Worm (Caenorhabditis elegans): ENCODE data around the gene F19G12.3.

Gene F19G12.3

ce11 chrX:1389382-1389983 is 35.1 kb upstream of the F19G12.3 start (continued):
- TF ChIP-seq nhr-237 (tag; optimal IDR thresholded peaks at IDR 0.05) (peak; percentile 92), C34F6.9 (tag; optimal IDR thresholded peaks at IDR 0.05) (peak; percentile 84), unc-55 (GFP tag; optimal IDR thresholded peaks at IDR 0.05) (peak; percentile 85), peb-1 (tag; optimal IDR thresholded peaks at IDR 0.05) (no peak), lin-11 (tag; optimal IDR thresholded peaks at IDR 0.05) (no peak), R02D3.7 (tag; optimal IDR thresholded peaks at IDR 0.05) (peak; percentile 45), nhr-10 (tag; optimal IDR thresholded peaks at IDR 0.05) (peak; percentile 85), elt-1 (tag; optimal IDR thresholded peaks at IDR 0.05) (no peak), ztf-11 (tag; optimal IDR thresholded peaks at IDR 0.05) (no peak), nhr-77 (tag; optimal IDR thresholded peaks at IDR 0.05) (peak; percentile 87), zag-1 (tag; optimal IDR thresholded peaks at IDR 0.05) (peak; percentile 59), gmeb-1 (tag; optimal IDR thresholded peaks at IDR 0.05) (peak; percentile 87), lin-13 (GFP tag; optimal IDR thresholded peaks at IDR 0.05) (peak; percentile 93), unc-39 (tag; optimal IDR thresholded peaks at IDR 0.05) (no peak), blmp-1 (tag; optimal IDR thresholded peaks at IDR 0.05; ENCODE audit: insufficient read depth) (no peak)

- TF ChIP-seq lsy-2 (tag; optimal IDR thresholded peaks at IDR 0.05) (no peak), sma-3 (GFP tag; optimal IDR thresholded peaks at IDR 0.05) (no peak), crh-2 (tag; optimal IDR thresholded peaks at IDR 0.05) (no peak), nhr-237 (tag; optimal IDR thresholded peaks at IDR 0.05) (no peak), nhr-25 (tag; optimal IDR thresholded peaks at IDR 0.05) (no peak), Y55F3AM.14 (GFP tag; optimal IDR thresholded peaks at IDR 0.05) (no peak), ZK546.5 (tag; optimal IDR thresholded peaks at IDR 0.05) (no peak), lin-11 (tag; optimal IDR thresholded peaks at IDR 0.05) (no peak), unc-55 (GFP tag; optimal IDR thresholded peaks at IDR 0.05) (no peak), C34F6.9 (tag; optimal IDR thresholded peaks at IDR 0.05) (no peak), dmd-4 (tag; optimal IDR thresholded peaks at IDR 0.05) (no peak), aly-2 (tag; optimal IDR thresholded peaks at IDR 0.05) (no peak), alr-1 (tag; optimal IDR thresholded peaks at IDR 0.05) (no peak), nhr-77 (tag; optimal IDR thresholded peaks at IDR 0.05) (no peak)
Observed at ce11 chrX:1393891-1394290, 30.7 kb upstream of the F19G12.3 start, which contains the start of gene F56C3.9. F56C3.9 (minus strand) TSS chrX:1393991.

- TF ChIP-seq nhr-129 (tag; optimal IDR thresholded peaks at IDR 0.05) (peak; percentile 42), unc-55 (GFP tag; optimal IDR thresholded peaks at IDR 0.05) (no peak), sem-4 (tag; optimal IDR thresholded peaks at IDR 0.05) (no peak)
Observed at ce11 chrX:1394437-1394836, 30.2 kb upstream of the F19G12.3 start.

- no peak for TF ChIP-seq zag-1 (tag; optimal IDR thresholded peaks at IDR 0.05)
- TF ChIP-seq nhr-12 (tag; optimal IDR thresholded peaks at IDR 0.05) = no peak
- no peak for TF ChIP-seq elt-3 (tag; optimal IDR thresholded peaks at IDR 0.05)
- no peak for TF ChIP-seq unc-55 (GFP tag; optimal IDR thresholded peaks at IDR 0.05)
- TF ChIP-seq ceh-82 (tag; optimal IDR thresholded peaks at IDR 0.05) = no peak
- no peak for TF ChIP-seq nhr-237 (tag; optimal IDR thresholded peaks at IDR 0.05)
- TF ChIP-seq C34F6.9 (tag; optimal IDR thresholded peaks at IDR 0.05) = no peak
- no peak for TF ChIP-seq mab-5 (tag; optimal IDR thresholded peaks at IDR 0.05)
- peak; percentile 49 for TF ChIP-seq egl-27 (tag; optimal IDR thresholded peaks at IDR 0.05)
- TF ChIP-seq unc-39 (tag; optimal IDR thresholded peaks at IDR 0.05) = no peak
- no peak for TF ChIP-seq ama-1 (optimal IDR thresholded peaks at IDR 0.05)
- TF ChIP-seq crh-2 (tag; optimal IDR thresholded peaks at IDR 0.05) = no peak
- no peak for TF ChIP-seq Y55F3AM.14 (GFP tag; optimal IDR thresholded peaks at IDR 0.05)
- no peak for TF ChIP-seq snpc-4 (tag; optimal IDR thresholded peaks at IDR 0.05)
- TF ChIP-seq ztf-1 (GFP tag; conservative IDR thresholded peaks at IDR 0.05) = no peak
- TF ChIP-seq lin-39 (tag; optimal IDR thresholded peaks at IDR 0.05) = no peak
- TF ChIP-seq ceh-16 (tag; optimal IDR thresholded peaks at IDR 0.05) = no peak
- TF ChIP-seq unc-62 (GFP tag; optimal IDR thresholded peaks at IDR 0.05) = no peak
- no peak for TF ChIP-seq nhr-6 (tag; optimal IDR thresholded peaks at IDR 0.05)
- no peak for TF ChIP-seq dmd-4 (tag; optimal IDR thresholded peaks at IDR 0.05)
- peak; percentile 66 for TF ChIP-seq F13H6.1 (tag; optimal IDR thresholded peaks at IDR 0.05)
- TF ChIP-seq sma-3 (GFP tag; optimal IDR thresholded peaks at IDR 0.05) = no peak
- TF ChIP-seq skn-1 (tag; optimal IDR thresholded peaks at IDR 0.05) = no peak
- TF ChIP-seq blmp-1 (tag; optimal IDR thresholded peaks at IDR 0.05; ENCODE audit: insufficient read depth) = no peak
- TF ChIP-seq nhr-10 (tag; optimal IDR thresholded peaks at IDR 0.05) = no peak
- no peak for TF ChIP-seq nhr-25 (tag; optimal IDR thresholded peaks at IDR 0.05)
- TF ChIP-seq fos-1 (tag; optimal IDR thresholded peaks at IDR 0.05) = peak; percentile 12
- no peak for TF ChIP-seq sem-4 (tag; optimal IDR thresholded peaks at IDR 0.05)
- TF ChIP-seq aly-2 (tag; optimal IDR thresholded peaks at IDR 0.05) = no peak
- no peak for TF ChIP-seq alr-1 (tag; optimal IDR thresholded peaks at IDR 0.05)
- no peak for TF ChIP-seq R02D3.7 (tag; optimal IDR thresholded peaks at IDR 0.05)
- peak; percentile 59 for TF ChIP-seq nhr-129 (tag; optimal IDR thresholded peaks at IDR 0.05)
- TF ChIP-seq lsy-2 (tag; optimal IDR thresholded peaks at IDR 0.05) = peak in 1 of 2 experiments; percentile 31
- TF ChIP-seq elt-1 (tag; optimal IDR thresholded peaks at IDR 0.05) = no peak
- peak; percentile 88 for TF ChIP-seq sma-9 (GFP tag; optimal IDR thresholded peaks at IDR 0.05)
- no peak for TF ChIP-seq sma-9 (tag; optimal IDR thresholded peaks at IDR 0.05)
- no peak for TF ChIP-seq lin-13 (GFP tag; optimal IDR thresholded peaks at IDR 0.05)
- TF ChIP-seq nhr-21 (tag; optimal IDR thresholded peaks at IDR 0.05) = peak; percentile 64
- no peak for TF ChIP-seq gmeb-1 (tag; optimal IDR thresholded peaks at IDR 0.05)
Observed at ce11 chrX:1395793-1396192, 28.8 kb upstream of the F19G12.3 start.

All from whole organism, L2 larva.